Worm (Caenorhabditis elegans) whole organism, young adult: Measurements from ENCODE around the gene F41C6.4.
"Not testable (repeated sequence)": the region's sequence is repeated elsewhere in the genome, so short reads cannot be mapped to it uniquely, and the experiment has no call there.

Experiments used
- B0019.2 ChIP-seq: fragments of 200-800 bp; sonication (Bioruptor generic); conservative IDR thresholded peaks from 2 replicates; pipeline ENCODE4 v1.3.6; 2022; ENCODE audit warnings: missing genetic modification reagents, missing genetic modification characterization, missing compliant biosample characterization
- D2030.7 ChIP-seq: fragments of 200-800 bp; sonication (Bioruptor generic); IDR thresholded peaks from 2 replicates; pipeline ENCODE4 v1.3.6; 2022; ENCODE audit warnings: missing genetic modification reagents, missing genetic modification characterization, missing compliant biosample characterization
- F10E7.11 ChIP-seq: sonication (generic microtip); optimal IDR thresholded peaks from 2 replicates; lab custom pipeline; 2017; ENCODE audit warnings: mild to moderate bottlenecking, missing genetic modification characterization, moderate library complexity, missing compliant biosample characterization
- F55B11.4 ChIP-seq: sonication (generic microtip); optimal IDR thresholded peaks from 2 replicates; lab custom pipeline; 2016; ENCODE audit warnings: missing compliant biosample characterization, missing genetic modification characterization, borderline replicate concordance; ENCODE audit not compliant: insufficient read depth
- F57A8.1 ChIP-seq: fragments of 200-800 bp; sonication (Bioruptor generic); optimal IDR thresholded peaks from 2 replicates; lab custom pipeline; 2018; ENCODE audit warnings: mild to moderate bottlenecking, missing genetic modification characterization, moderate library complexity, missing compliant biosample characterization
- ama-1 ChIP-seq, 3 experiments: fragments of 150-350 bp in 1 of 3; sonication (generic microtip) in 2 of 3; optimal IDR thresholded peaks; 2 replicates each; lab custom pipeline; 2014 to 2018; ENCODE audit warnings: missing biosample characterization in 2 of 3, missing genetic modification characterization in 2 of 3, missing genetic modification reagents in 2 of 3
- aptf-3 ChIP-seq: fragments of 200-800 bp; sonication (Bioruptor generic); IDR thresholded peaks from 2 replicates; pipeline ENCODE4 v1.3.6; 2022; ENCODE audit warnings: missing genetic modification characterization, missing compliant biosample characterization
- bed-2 ChIP-seq: fragments of 200-800 bp; sonication (Bioruptor generic); IDR thresholded peaks from 2 replicates; pipeline ENCODE4 v1.3.6; 2022; ENCODE audit warnings: missing genetic modification reagents, missing genetic modification characterization, missing compliant biosample characterization
- ceh-100 ChIP-seq: fragments of 200-800 bp; sonication (Bioruptor generic); IDR thresholded peaks from 2 replicates; pipeline ENCODE4 v1.3.6; 2022; ENCODE audit warnings: missing genetic modification reagents, missing genetic modification characterization, missing compliant biosample characterization
- die-1 ChIP-seq: sonication (generic microtip); optimal IDR thresholded peaks from 2 replicates; lab custom pipeline; 2016; ENCODE audit warnings: missing genotype, mild to moderate bottlenecking, missing genetic modification characterization, missing compliant biosample characterization
- gei-17 ChIP-seq: fragments of 200-800 bp; sonication (Bioruptor generic); optimal IDR thresholded peaks from 2 replicates; lab custom pipeline; 2018; ENCODE audit warnings: mild to moderate bottlenecking, missing genetic modification characterization, missing compliant biosample characterization
- hrde-1 ChIP-seq: sonication (generic microtip); optimal IDR thresholded peaks from 2 replicates; lab custom pipeline; 2016; ENCODE audit warnings: missing genetic modification characterization, mild to moderate bottlenecking, missing compliant biosample characterization, moderate library complexity, missing genotype, missing genetic modification reagents, borderline replicate concordance
- let-526 ChIP-seq: fragments of 200-800 bp; sonication (Bioruptor generic); IDR thresholded peaks from 2 replicates; pipeline ENCODE4 v1.3.6; 2022; ENCODE audit warnings: missing genetic modification reagents, missing genetic modification characterization, missing compliant biosample characterization
- lin-26 ChIP-seq: fragments of 200-800 bp; sonication (Bioruptor generic); IDR thresholded peaks from 2 replicates; pipeline ENCODE4 v1.3.6; 2022; ENCODE audit warnings: missing genetic modification reagents, missing genetic modification characterization, missing compliant biosample characterization
- lsl-1 ChIP-seq: fragments of 200-800 bp; sonication (Bioruptor generic); optimal IDR thresholded peaks from 2 replicates; lab custom pipeline; 2018; ENCODE audit warnings: mild to moderate bottlenecking, missing genetic modification characterization, moderate library complexity, missing compliant biosample characterization
- madf-3 ChIP-seq: fragments of 200-800 bp; sonication (Bioruptor generic); IDR thresholded peaks from 2 replicates; pipeline ENCODE4 v1.3.6; 2022; ENCODE audit warnings: missing genetic modification reagents, missing genetic modification characterization, missing compliant biosample characterization
- madf-6 ChIP-seq: fragments of 200-800 bp; sonication (Bioruptor generic); IDR thresholded peaks from 2 replicates; pipeline ENCODE4 v1.3.6; 2022; ENCODE audit warnings: missing genetic modification reagents, missing genetic modification characterization, missing compliant biosample characterization
- madf-8 ChIP-seq: fragments of 200-800 bp; sonication (Bioruptor generic); conservative IDR thresholded peaks from 2 replicates; pipeline ENCODE4 v1.3.6; 2022; ENCODE audit warnings: missing genetic modification reagents, missing genetic modification characterization, missing compliant biosample characterization
- mel-28 ChIP-seq: sonication (generic microtip); optimal IDR thresholded peaks from 2 replicates; lab custom pipeline; 2016; ENCODE audit warnings: borderline replicate concordance, mild to moderate bottlenecking, missing genetic modification characterization, missing compliant biosample characterization
- mes-4 ChIP-seq: sonication (generic microtip); optimal IDR thresholded peaks from 2 replicates; lab custom pipeline; 2016; ENCODE audit warnings: missing genotype, missing genetic modification characterization, missing compliant biosample characterization
- nfya-2 ChIP-seq: fragments of 200-800 bp; sonication (Bioruptor generic); IDR thresholded peaks from 2 replicates; pipeline ENCODE4 v1.3.6; 2022; ENCODE audit warnings: missing genetic modification reagents, missing genetic modification characterization, missing compliant biosample characterization
- nhr-179 ChIP-seq: sonication (generic microtip); optimal IDR thresholded peaks from 2 replicates; lab custom pipeline; 2016; ENCODE audit warnings: mild to moderate bottlenecking, missing genetic modification characterization, missing compliant biosample characterization
- nhr-27 ChIP-seq: fragments of 200-800 bp; sonication (Bioruptor generic); optimal IDR thresholded peaks from 2 replicates; lab custom pipeline; 2018; ENCODE audit warnings: mild to moderate bottlenecking, missing genetic modification characterization, moderate library complexity, missing compliant biosample characterization
- nhr-80 ChIP-seq: sonication (generic microtip); optimal IDR thresholded peaks from 2 replicates; lab custom pipeline; 2016; ENCODE audit warnings: missing genetic modification characterization, missing compliant biosample characterization
- nhr-90 ChIP-seq: sonication (generic microtip); optimal IDR thresholded peaks from 2 replicates; lab custom pipeline; 2016; ENCODE audit warnings: missing genotype, mild to moderate bottlenecking, missing genetic modification characterization, missing compliant biosample characterization
- repo-1 ChIP-seq: sonication (generic microtip); optimal IDR thresholded peaks from 2 replicates; lab custom pipeline; 2017; ENCODE audit warnings: mild to moderate bottlenecking, missing genetic modification characterization, missing compliant biosample characterization
- snpc-3.4 ChIP-seq: sonication (generic microtip); optimal IDR thresholded peaks from 2 replicates; lab custom pipeline; 2017; ENCODE audit warnings: missing genetic modification characterization, mild to moderate bottlenecking, missing compliant biosample characterization, antibody characterized with exemption, moderate library complexity, missing genotype, missing genetic modification reagents
- tbp1 ChIP-seq: fragments of 200-800 bp; sonication (Bioruptor generic); optimal IDR thresholded peaks from 2 replicates; lab custom pipeline; 2018; ENCODE audit warnings: mild to moderate bottlenecking, missing genetic modification characterization, missing compliant biosample characterization
- tbx-9 ChIP-seq: sonication (generic microtip); optimal IDR thresholded peaks from 2 replicates; lab custom pipeline; 2016; ENCODE audit warnings: borderline replicate concordance, missing genetic modification characterization, inconsistent platforms, missing compliant biosample characterization
- unc-130 ChIP-seq: sonication (generic microtip); optimal IDR thresholded peaks from 2 replicates; lab custom pipeline; 2016; ENCODE audit warnings: missing genetic modification reagents, missing genetic modification characterization, missing compliant biosample characterization
- unc-62 ChIP-seq: fragments of 150-350 bp; optimal IDR thresholded peaks from 2 replicates; lab custom pipeline; 2014; ENCODE audit warnings: missing biosample characterization, missing genetic modification reagents, missing genetic modification characterization
- ztf-6 ChIP-seq: fragments of 200-800 bp; sonication (Bioruptor generic); IDR thresholded peaks from 2 replicates; pipeline ENCODE4 v1.3.6; 2022; ENCODE audit warnings: missing genetic modification reagents, missing genetic modification characterization, missing compliant biosample characterization

The F41C6.4 gene

DNA sequence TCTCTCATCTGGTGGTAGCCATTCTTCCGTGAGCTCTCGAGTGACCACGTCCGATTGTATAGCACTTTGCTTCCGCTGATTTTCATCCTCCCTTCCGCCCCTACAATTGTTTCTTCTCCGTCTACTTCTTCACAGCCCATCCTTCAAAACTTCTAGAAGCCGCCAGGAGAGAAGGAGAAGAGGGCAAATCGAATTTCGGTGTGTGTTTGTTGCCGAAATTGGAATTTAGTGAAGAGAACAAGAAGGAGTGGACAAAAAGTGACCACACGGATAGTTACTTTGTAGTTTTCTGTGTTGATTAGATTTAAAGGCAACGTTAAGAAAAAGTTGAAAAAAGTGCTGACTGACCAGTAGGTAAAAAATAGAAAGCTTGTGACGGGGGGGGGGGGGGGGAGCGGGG is 18.5 kb upstream of the F41C6.4 start:
- no peak for TF ChIP-seq ceh-100
- no peak for TF ChIP-seq madf-3 (GFP tag; lab: Robert Waterston, UW)
- TF ChIP-seq ama-1 (optimal IDR thresholded peaks at IDR 0.05; lab: Kevin White, UChicago) = no peak
- no peak for TF ChIP-seq ama-1 (GFP tag; optimal IDR thresholded peaks at IDR 0.05; lab: Kevin White, UChicago)
- no peak for TF ChIP-seq nfya-2 (GFP tag; lab: Robert Waterston, UW)
- no peak for TF ChIP-seq unc-62 (GFP tag; lab: Kevin White, UChicago)
- no peak for TF ChIP-seq nhr-179 (tag; lab: Kevin White, UChicago)

DNA sequence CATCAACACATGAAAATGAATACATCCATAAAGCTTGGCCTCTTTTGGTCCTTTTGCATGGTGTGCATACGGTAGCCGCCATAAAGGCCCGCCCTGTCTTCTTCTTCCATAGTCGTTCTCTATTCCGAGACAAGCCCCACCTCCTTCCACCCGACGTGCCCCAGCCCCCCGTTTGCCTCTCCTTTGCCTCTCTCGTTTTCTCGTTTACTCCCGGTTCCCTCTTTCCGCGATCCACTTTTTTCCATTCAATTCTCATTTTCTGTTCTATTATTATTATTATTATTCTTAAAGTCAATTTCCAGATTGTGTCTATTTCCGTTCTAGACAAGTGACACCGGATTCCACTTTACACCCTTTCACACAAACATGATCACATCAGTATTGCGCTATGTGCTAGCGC is 14.8 kb upstream of the F41C6.4 start, which contains the start of gene unc-6:
TSS of gene unc-6 (plus strand) at position 301 of the 400 bp plus-strand sequence.
- no peak for TF ChIP-seq bed-2 (GFP tag; lab: Robert Waterston, UW)
- TF ChIP-seq gei-17 (GFP tag; lab: Kevin White, UChicago) = no peak
- no peak for TF ChIP-seq snpc-3.4 (tag; lab: Kevin White, UChicago)
- no peak for TF ChIP-seq mel-28
- no peak for TF ChIP-seq F57A8.1 (GFP tag; lab: Kevin White, UChicago)
- no peak for TF ChIP-seq unc-130 (GFP tag; lab: Kevin White, UChicago)
- TF ChIP-seq lin-26 = no peak
- no peak for TF ChIP-seq mes-4 (tag; lab: Kevin White, UChicago)
- no peak for TF ChIP-seq repo-1 (tag; lab: Kevin White, UChicago)
- no peak for TF ChIP-seq madf-8 (GFP tag; lab: Robert Waterston, UW)
- TF ChIP-seq tbx-9 = no peak
- TF ChIP-seq nhr-27 (tag; lab: Kevin White, UChicago) = no peak

DNA sequence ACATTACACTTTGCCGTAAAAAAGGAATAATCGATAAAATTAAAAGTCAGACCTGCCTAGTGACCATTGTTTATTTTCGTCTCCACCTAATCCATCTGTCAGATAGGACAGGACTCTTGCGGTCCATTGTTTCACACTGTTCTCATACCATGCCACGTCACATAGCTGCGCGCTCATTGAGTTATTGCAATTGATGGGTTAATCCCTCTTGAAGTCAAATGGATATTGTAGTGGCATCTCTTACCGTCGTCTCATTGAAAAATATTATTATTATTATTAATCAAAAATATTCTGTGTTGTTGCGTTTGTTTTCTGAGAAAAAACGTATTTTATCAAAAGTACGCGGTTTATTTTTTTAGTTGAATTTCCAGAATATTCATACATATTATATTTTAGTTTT is 13.6 kb upstream of the F41C6.4 start:
- TF ChIP-seq aptf-3 (GFP tag; lab: Robert Waterston, UW) = no peak
- TF ChIP-seq B0019.2 = no peak
- TF ChIP-seq, all 124 proteins: peak for 0

DNA sequence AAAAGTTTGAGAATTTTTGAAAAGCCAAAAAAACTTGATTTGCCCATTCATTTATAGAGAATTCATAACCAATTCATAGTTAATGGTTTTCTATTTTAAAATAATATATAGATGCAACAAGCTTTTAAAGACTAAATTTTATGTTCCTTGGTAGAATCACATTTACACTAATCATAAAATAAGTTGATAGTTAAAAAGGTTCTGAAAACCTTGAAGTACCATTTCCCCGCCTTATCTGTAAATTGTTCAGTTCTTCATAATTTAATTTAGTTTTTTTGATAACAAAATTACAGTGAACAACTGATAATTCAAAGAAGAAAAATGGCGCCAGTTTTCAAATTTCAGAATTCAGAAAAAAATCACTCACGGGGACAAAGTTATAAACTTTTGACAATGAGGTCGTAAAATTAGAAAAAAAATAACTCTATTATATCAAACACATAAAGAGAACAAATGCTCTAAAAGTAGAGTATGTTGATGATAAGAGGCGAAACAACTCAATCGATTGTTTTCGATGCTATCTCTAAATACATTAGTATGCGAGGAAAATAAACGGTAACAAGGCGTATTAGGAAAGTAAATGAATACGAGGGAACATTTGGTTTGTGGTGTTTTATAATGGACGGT is 10.7 kb upstream of the F41C6.4 start, which contains the start of gene F41C6.7:
TSS of gene F41C6.7 (minus strand) at position 51 of the 627 bp plus-strand sequence.
- TF ChIP-seq tbp1 = no peak
- peak; percentile 40 for TF ChIP-seq nhr-80 (tag; lab: Kevin White, UChicago)

DNA sequence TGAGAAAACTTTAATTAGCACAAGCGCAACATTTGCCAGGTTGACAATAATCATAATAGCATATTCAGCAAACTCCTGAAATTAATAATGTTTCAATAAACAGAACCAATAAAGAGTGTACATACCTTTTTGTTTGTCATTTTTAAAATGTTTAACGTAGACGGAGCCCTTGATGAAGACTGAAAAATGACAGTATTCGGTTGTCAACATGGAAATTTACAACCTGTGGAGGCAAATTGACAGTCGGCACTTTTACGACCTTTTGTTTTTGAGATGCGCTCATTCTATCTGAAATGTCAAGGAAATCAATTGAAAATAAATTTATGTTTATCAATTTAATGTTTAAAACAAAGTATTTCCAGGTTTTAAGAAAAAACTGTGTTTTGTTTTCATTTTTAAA is 9.8 kb upstream of the F41C6.4 start:
- no peak for TF ChIP-seq madf-3 (GFP tag; lab: Robert Waterston, UW)
- no peak for TF ChIP-seq F55B11.4 (tag; lab: Kevin White, UChicago)
- no peak for TF ChIP-seq madf-6 (GFP tag; lab: Robert Waterston, UW)
- TF ChIP-seq mel-28 = no peak
- no peak for TF ChIP-seq ztf-6 (GFP tag; lab: Robert Waterston, UW)
- TF ChIP-seq nhr-90 (tag; lab: Kevin White, UChicago) = no peak
- no peak for TF ChIP-seq F10E7.11
- TF ChIP-seq tbx-9 = no peak
- no peak for TF ChIP-seq lsl-1
- TF ChIP-seq hrde-1 (tag; lab: Kevin White, UChicago) = no peak
- TF ChIP-seq nfya-2 (GFP tag; lab: Robert Waterston, UW) = no peak
- no peak for TF ChIP-seq unc-130 (GFP tag; lab: Kevin White, UChicago)

DNA sequence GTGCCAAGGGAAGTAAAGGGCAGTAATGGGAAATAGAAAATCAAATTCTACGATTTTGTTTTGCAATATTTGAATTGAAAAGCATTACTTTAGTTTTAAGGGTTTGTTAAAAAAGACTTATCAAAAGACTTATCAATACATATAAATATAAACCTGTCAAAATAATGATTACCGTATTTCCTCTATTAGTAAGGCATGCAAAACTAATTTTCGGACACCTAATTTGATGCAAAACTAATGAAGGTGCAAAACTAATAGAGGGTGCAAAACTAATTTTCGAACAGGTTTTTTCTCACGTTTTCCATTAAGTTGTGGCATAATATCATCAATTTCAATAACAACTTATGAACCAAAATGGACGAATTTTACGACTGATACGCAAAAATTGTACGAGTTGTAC is 7.2 kb upstream of the F41C6.4 start, which contains the start of gene F41C6.6:
TSS of gene F41C6.6 (minus strand) at position 101 of the 400 bp plus-strand sequence.
- TF ChIP-seq let-526 (GFP tag; lab: Robert Waterston, UW); D2030.7 (GFP tag; lab: Robert Waterston, UW); die-1 (tag; lab: Kevin White, UChicago): not testable (repeated sequence)
